Worm (Caenorhabditis elegans) whole organism, mixed stage, embryonic: ENCODE measurements around the gene pelo-1.

Experiments
- M03D4.4 ChIP-seq: sonication (generic microtip); optimal IDR thresholded peaks from 2 replicates; lab custom pipeline; 2017; ENCODE audit warnings: mild to moderate bottlenecking, missing genetic modification characterization, missing compliant biosample characterization
- bed-3 ChIP-seq: fragments of 200-800 bp; sonication (Bioruptor generic); optimal IDR thresholded peaks from 3 replicates; lab custom pipeline; 2018; ENCODE audit warnings: mild to moderate bottlenecking, missing genetic modification characterization, moderate library complexity, missing compliant biosample characterization
- blmp-1 ChIP-seq: fragments of 150-350 bp; optimal IDR thresholded peaks from 2 replicates; lab custom pipeline; 2014; ENCODE audit warnings: missing biosample characterization, missing genetic modification characterization
- ceh-39 ChIP-seq: fragments of 150-350 bp; optimal IDR thresholded peaks from 2 replicates; lab custom pipeline; 2014; ENCODE audit warnings: missing biosample characterization, missing genetic modification characterization
- ceh-43 ChIP-seq: fragments of 200-800 bp; sonication (Bioruptor generic); optimal IDR thresholded peaks from 2 replicates; lab custom pipeline; 2018; ENCODE audit warnings: mild to moderate bottlenecking, missing genetic modification characterization, moderate library complexity, missing compliant biosample characterization
- ceh-83 ChIP-seq: fragments of 200-800 bp; sonication (Bioruptor generic); optimal IDR thresholded peaks from 2 replicates; lab custom pipeline; 2018; ENCODE audit warnings: mild to moderate bottlenecking, missing genetic modification characterization, missing compliant biosample characterization
- ces-1 ChIP-seq: fragments of 150-350 bp; optimal IDR thresholded peaks from 2 replicates; lab custom pipeline; 2014; ENCODE audit warnings: missing biosample characterization, missing genetic modification reagents, missing genetic modification characterization
- cnd-1 ChIP-seq: fragments of 200-800 bp; sonication (Bioruptor generic); optimal IDR thresholded peaks from 2 replicates; lab custom pipeline; 2018; ENCODE audit warnings: mild to moderate bottlenecking, missing genetic modification characterization, missing compliant biosample characterization
- drap-1 ChIP-seq: fragments of 200-800 bp; sonication (Bioruptor generic); optimal IDR thresholded peaks from 3 replicates; lab custom pipeline; 2018; ENCODE audit warnings: mild to moderate bottlenecking, missing genetic modification characterization, missing compliant biosample characterization
- elt-1 ChIP-seq: sonication (generic microtip); optimal IDR thresholded peaks from 2 replicates; lab custom pipeline; 2017; ENCODE audit warnings: missing genetic modification characterization, mild to moderate bottlenecking, missing compliant biosample characterization, antibody characterized with exemption, moderate library complexity, borderline replicate concordance; ENCODE audit not compliant: insufficient read depth
- elt-3 ChIP-seq: fragments of 150-350 bp; optimal IDR thresholded peaks from 2 replicates; lab custom pipeline; 2014; ENCODE audit warnings: missing biosample characterization, missing genetic modification characterization
- flh-1 ChIP-seq: fragments of 200-800 bp; sonication (Bioruptor generic); optimal IDR thresholded peaks from 2 replicates; lab custom pipeline; 2018; ENCODE audit warnings: mild to moderate bottlenecking, missing genetic modification characterization, moderate library complexity, missing compliant biosample characterization
- ham-2 ChIP-seq: fragments of 200-800 bp; sonication (Bioruptor generic); optimal IDR thresholded peaks from 2 replicates; lab custom pipeline; 2018; ENCODE audit warnings: mild to moderate bottlenecking, missing genetic modification characterization, missing compliant biosample characterization
- hlh-1 ChIP-seq: fragments of 150-350 bp; optimal IDR thresholded peaks from 2 replicates; lab custom pipeline; 2014; ENCODE audit warnings: missing biosample characterization, missing genetic modification reagents, missing genetic modification characterization
- lin-13 ChIP-seq: fragments of 150-350 bp; optimal IDR thresholded peaks from 2 replicates; lab custom pipeline; 2014; ENCODE audit warnings: missing biosample characterization, missing genetic modification characterization
- lin-32 ChIP-seq: fragments of 200-800 bp; sonication (Bioruptor generic); optimal IDR thresholded peaks from 2 replicates; lab custom pipeline; 2018; ENCODE audit warnings: mild to moderate bottlenecking, missing genetic modification characterization, missing compliant biosample characterization
- lsy-2 ChIP-seq: fragments of 150-350 bp; optimal IDR thresholded peaks from 2 replicates; lab custom pipeline; 2014; ENCODE audit warnings: missing biosample characterization, missing genetic modification characterization
- mab-5 ChIP-seq: fragments of 150-350 bp; optimal IDR thresholded peaks from 2 replicates; lab custom pipeline; 2014; ENCODE audit warnings: missing biosample characterization, missing genetic modification characterization
- mep-1 ChIP-seq: fragments of 150-350 bp; optimal IDR thresholded peaks from 2 replicates; lab custom pipeline; 2017; ENCODE audit warnings: missing biosample characterization, missing genetic modification reagents, missing genetic modification characterization, inconsistent platforms
- mls-2 ChIP-seq: sonication (generic microtip); optimal IDR thresholded peaks from 2 replicates; lab custom pipeline; 2016; ENCODE audit warnings: mild to moderate bottlenecking, missing genetic modification characterization, moderate library complexity, missing compliant biosample characterization
- nhr-12 ChIP-seq: fragments of 150-350 bp; optimal IDR thresholded peaks from 2 replicates; lab custom pipeline; 2014; ENCODE audit warnings: missing biosample characterization, missing genetic modification characterization
- nhr-2 ChIP-seq: fragments of 150-350 bp; optimal IDR thresholded peaks from 2 replicates; lab custom pipeline; 2014; ENCODE audit warnings: missing biosample characterization, missing genetic modification characterization
- nhr-237 ChIP-seq: fragments of 150-350 bp; optimal IDR thresholded peaks from 2 replicates; lab custom pipeline; 2014; ENCODE audit warnings: missing biosample characterization, missing genetic modification characterization
- nhr-28 ChIP-seq: fragments of 150-350 bp; optimal IDR thresholded peaks from 2 replicates; lab custom pipeline; 2014; ENCODE audit warnings: missing biosample characterization, missing genetic modification characterization
- nhr-76 ChIP-seq: sonication (generic microtip); optimal IDR thresholded peaks from 2 replicates; lab custom pipeline; 2017; ENCODE audit warnings: missing biosample characterization, missing genetic modification characterization
- pha-4 ChIP-seq: fragments of 150-350 bp; optimal IDR thresholded peaks from 2 replicates; lab custom pipeline; 2018; ENCODE audit warnings: missing biosample characterization, missing genetic modification reagents, missing genetic modification characterization
- sem-2 ChIP-seq: fragments of 200-800 bp; sonication (Bioruptor generic); optimal IDR thresholded peaks from 2 replicates; lab custom pipeline; 2018; ENCODE audit warnings: mild to moderate bottlenecking, missing genetic modification characterization, missing compliant biosample characterization
- snpc-4 ChIP-seq: fragments of 150-350 bp; optimal IDR thresholded peaks from 2 replicates; lab custom pipeline; 2014; ENCODE audit warnings: missing biosample characterization, missing genetic modification characterization
- sptf-1 ChIP-seq: sonication (generic microtip); optimal IDR thresholded peaks from 2 replicates; lab custom pipeline; 2017; ENCODE audit warnings: mild to moderate bottlenecking, missing genetic modification characterization, moderate library complexity, missing compliant biosample characterization
- tbx-8 ChIP-seq: fragments of 200-800 bp; sonication (Bioruptor generic); optimal IDR thresholded peaks from 2 replicates; lab custom pipeline; 2018; ENCODE audit warnings: mild to moderate bottlenecking, missing genetic modification characterization, moderate library complexity, missing compliant biosample characterization
- unc-120 ChIP-seq: sonication (generic microtip); optimal IDR thresholded peaks from 2 replicates; lab custom pipeline; 2017; ENCODE audit warnings: missing genetic modification characterization, missing compliant biosample characterization; ENCODE audit not compliant: poor library complexity, severe bottlenecking
- unc-39 ChIP-seq: fragments of 150-350 bp; optimal IDR thresholded peaks from 2 replicates; lab custom pipeline; 2014; ENCODE audit warnings: missing biosample characterization, missing genetic modification characterization
- unc-62 ChIP-seq: fragments of 150-350 bp; optimal IDR thresholded peaks from 2 replicates; lab custom pipeline; 2014; ENCODE audit warnings: missing biosample characterization, missing genetic modification reagents, missing genetic modification characterization
- zip-8 ChIP-seq: fragments of 150-350 bp; optimal IDR thresholded peaks from 2 replicates; lab custom pipeline; 2014; ENCODE audit warnings: missing biosample characterization, missing genetic modification characterization
- ztf-11 ChIP-seq: fragments of 150-350 bp; optimal IDR thresholded peaks from 2 replicates; lab custom pipeline; 2014; ENCODE audit warnings: missing biosample characterization, missing genetic modification characterization

pelo-1 gene

ce11 chrIII:4228008-4228407, 24.0 kb upstream of the pelo-1 start, which contains the start of gene mpk-1:
mpk-1 (minus strand) TSS chrIII:4228108.
- TF ChIP-seq nhr-237 (tag; lab: Kevin White, UChicago) = no peak
- no peak for TF ChIP-seq mls-2
- no peak for TF ChIP-seq zip-8 (tag; lab: Kevin White, UChicago)
- no peak for TF ChIP-seq ham-2 (GFP tag; lab: Kevin White, UChicago)
- no peak for TF ChIP-seq unc-39 (tag; lab: Kevin White, UChicago)
- no peak for TF ChIP-seq lsy-2
- TF ChIP-seq flh-1 (GFP tag; lab: Kevin White, UChicago) = no peak
- no peak for TF ChIP-seq unc-62
- TF ChIP-seq nhr-12 (tag; lab: Kevin White, UChicago) = no peak
- TF ChIP-seq mep-1 (tag; lab: Kevin White, UChicago) = no peak
- no peak for TF ChIP-seq ceh-39
- TF ChIP-seq sptf-1 (tag; lab: Kevin White, UChicago) = no peak
- no peak for TF ChIP-seq cnd-1
- no peak for TF ChIP-seq hlh-1 (tag; lab: Kevin White, UChicago)
- TF ChIP-seq bed-3 (GFP tag; lab: Kevin White, UChicago) = no peak

- TF ChIP-seq lin-32 (GFP tag; lab: Kevin White, UChicago) (no peak), unc-62 (no peak), zip-8 (tag; lab: Kevin White, UChicago) (no peak), bed-3 (GFP tag; lab: Kevin White, UChicago) (no peak), lsy-2 (no peak), ces-1 (GFP tag; lab: Kevin White, UChicago) (no peak), elt-3 (no peak)
Measured at ce11 chrIII:4227363-4227762, 23.3 kb upstream of the pelo-1 start.

ce11 chrIII:4224722-4225121, 20.7 kb upstream of the pelo-1 start:
- TF ChIP-seq drap-1 (GFP tag; lab: Kevin White, UChicago) = no peak
- no peak for TF ChIP-seq unc-62
- no peak for TF ChIP-seq blmp-1
- no peak for TF ChIP-seq snpc-4 (tag; lab: Kevin White, UChicago)
- no peak for TF ChIP-seq lin-32 (GFP tag; lab: Kevin White, UChicago)
- no peak for TF ChIP-seq nhr-237 (tag; lab: Kevin White, UChicago)
- no peak for TF ChIP-seq ces-1 (GFP tag; lab: Kevin White, UChicago)

- TF ChIP-seq blmp-1 (no peak), nhr-237 (tag; lab: Kevin White, UChicago) (peak; percentile 67), sptf-1 (tag; lab: Kevin White, UChicago) (peak; percentile 41), lin-13 (tag; lab: Kevin White, UChicago) (no peak), sem-2 (no peak), ceh-83 (no peak), ceh-39 (no peak), nhr-12 (tag; lab: Kevin White, UChicago) (no peak), hlh-1 (tag; lab: Kevin White, UChicago) (peak; percentile 68), drap-1 (GFP tag; lab: Kevin White, UChicago) (peak; percentile 26), bed-3 (GFP tag; lab: Kevin White, UChicago) (no peak), unc-62 (peak; percentile 92), ztf-11 (tag; lab: Kevin White, UChicago) (no peak), cnd-1 (no peak), unc-39 (tag; lab: Kevin White, UChicago) (no peak), pha-4 (peak; percentile 9), ces-1 (GFP tag; lab: Kevin White, UChicago) (peak; percentile 83), lin-32 (GFP tag; lab: Kevin White, UChicago) (no peak), flh-1 (GFP tag; lab: Kevin White, UChicago) (no peak), elt-3 (no peak), ceh-43 (GFP tag; lab: Kevin White, UChicago) (no peak), nhr-2 (no peak), mls-2 (peak; percentile 61), mab-5 (no peak), zip-8 (tag; lab: Kevin White, UChicago) (no peak), lsy-2 (peak; percentile 42), elt-1 (tag; lab: Kevin White, UChicago) (no peak), unc-120 (tag; lab: Kevin White, UChicago) (peak; percentile 94), ham-2 (GFP tag; lab: Kevin White, UChicago) (peak; percentile 71), tbx-8 (peak; percentile 24), nhr-28 (tag; lab: Kevin White, UChicago) (no peak), snpc-4 (tag; lab: Kevin White, UChicago) (no peak), M03D4.4 (tag; lab: Kevin White, UChicago) (peak; percentile 19), mep-1 (tag; lab: Kevin White, UChicago) (peak; percentile 87), nhr-76 (tag; lab: Kevin White, UChicago) (no peak)
Measured at ce11 chrIII:4223668-4224127, 19.7 kb upstream of the pelo-1 start.
